Worm (Caenorhabditis elegans) whole organism, midembryonic: ENCODE measurements around the gene npr-43.

Source experiments
- T22C8.4 ChIP-seq: fragments of 200-800 bp; sonication (Bioruptor generic); IDR thresholded peaks from 2 replicates; pipeline ENCODE4 v1.3.6; 2022; ENCODE audit warnings: missing genetic modification characterization, missing compliant biosample characterization
- flt-1 ChIP-seq: fragments of 200-800 bp; sonication (Bioruptor generic); IDR thresholded peaks from 2 replicates; pipeline ENCODE4 v1.3.6; 2022; ENCODE audit warnings: missing genetic modification characterization, missing compliant biosample characterization
- klf-2 ChIP-seq: fragments of 200-800 bp; sonication (Bioruptor generic); conservative IDR thresholded peaks from 2 replicates; pipeline ENCODE4 v1.3.6; 2022; ENCODE audit warnings: missing genetic modification reagents, missing genetic modification characterization, missing compliant biosample characterization
- med-1 ChIP-seq: sonication (generic microtip); optimal IDR thresholded peaks from 2 replicates; lab custom pipeline; 2017; ENCODE audit warnings: missing genetic modification characterization, mild to moderate bottlenecking, missing compliant biosample characterization, antibody characterized with exemption, missing genetic modification reagents; ENCODE audit not compliant: insufficient read depth

ce11 chrV:14334901-14335300 is 44.0 kb downstream of the npr-43 start, which contains the start of gene srm-5:
- TF ChIP-seq T22C8.4 (GFP tag; lab: Robert Waterston, UW) (no peak), flt-1 (GFP tag; lab: Robert Waterston, UW) (no peak), klf-2 (GFP tag; lab: Robert Waterston, UW) (no peak), med-1 (GFP tag; lab: Kevin White, UChicago) (no peak)
